Fruit fly (Drosophila melanogaster): ENCODE results near the gene CG9040.

- TF ChIP-seq ttk (optimal IDR thresholded peaks at IDR 0.05) = no peak
- no peak for TF ChIP-seq Myc (optimal IDR thresholded peaks at IDR 0.05)
These were observed 8.8 kb downstream of the CG9040 start for dm6 chr3L:13996437-13996836.
